Fruit fly (Drosophila melanogaster): ENCODE measurements around the gene Cpr72Ec.

dm6 chr3L:16411566-16411965 is 44.4 kb upstream of the Cpr72Ec start, which contains the start of gene fax:
- peak; percentile 0 for TF ChIP-seq CG1233 (GFP tag; optimal IDR thresholded peaks at IDR 0.05)
- peak; percentile 23 for TF ChIP-seq CG6254 (GFP tag; optimal IDR thresholded peaks at IDR 0.05)
- TF ChIP-seq her (GFP tag; optimal IDR thresholded peaks at IDR 0.05): peak; percentile 56
- TF ChIP-seq HLH54F (GFP tag; optimal IDR thresholded peaks at IDR 0.05): no peak
- TF ChIP-seq Abd-B (GFP tag; optimal IDR thresholded peaks at IDR 0.05): no peak
- TF ChIP-seq Blimp-1 (GFP tag; optimal IDR thresholded peaks at IDR 0.05): peak; percentile 33
- TF ChIP-seq CG4854 (GFP tag; optimal IDR thresholded peaks at IDR 0.05): peak; percentile 9
- no peak for TF ChIP-seq CG3281 (GFP tag; optimal IDR thresholded peaks at IDR 0.05)
- TF ChIP-seq Drgx (GFP tag; IDR thresholded peaks at IDR 0.05): peak; percentile 40
- TF ChIP-seq vvl (GFP tag; IDR thresholded peaks at IDR 0.05): peak; percentile 61; the same call in 1 of the 2 replicates
- TF ChIP-seq CG6689 (GFP tag; IDR thresholded peaks at IDR 0.05): no peak
- no peak for TF ChIP-seq CG2889 (GFP tag; IDR thresholded peaks at IDR 0.05)
